Fruit fly (Drosophila melanogaster) whole organism, embryonic: Measurements from ENCODE around the gene mia.

Experiments
- Aef1 ChIP-seq: fragments of 200-800 bp; sonication (Bioruptor generic); IDR thresholded peaks from 3 replicates; pipeline ENCODE4 v1.3.6; 2022; ENCODE audit warnings: missing biosample characterization, missing genetic modification characterization
- Atf3 ChIP-seq: fragments of 200-800 bp; sonication (Bioruptor generic); optimal IDR thresholded peaks from 3 replicates; lab custom pipeline; 2016; ENCODE audit warnings: missing biosample characterization, missing genetic modification characterization
- BEAF-32 ChIP-seq: fragments of 200-800 bp; sonication (Bioruptor generic); optimal IDR thresholded peaks from 3 replicates; lab custom pipeline; 2017; ENCODE audit warnings: missing biosample characterization, missing genetic modification characterization, mild to moderate bottlenecking, moderate library complexity, missing genetic modification reagents
- CG10209 ChIP-seq: fragments of 200-800 bp; sonication (Bioruptor generic); optimal IDR thresholded peaks from 3 replicates; lab custom pipeline; 2017; ENCODE audit warnings: missing biosample characterization, mild to moderate bottlenecking, missing genetic modification characterization, missing genetic modification reagents
- CG12236 ChIP-seq: fragments of 200-800 bp; sonication (Bioruptor generic); optimal IDR thresholded peaks from 2 replicates; lab custom pipeline; 2016; ENCODE audit warnings: missing biosample characterization, missing genetic modification characterization
- CG14667 ChIP-seq: fragments of 200-800 bp; sonication (Bioruptor generic); IDR thresholded peaks from 2 replicates; pipeline ENCODE4 v1.3.6; 2022; ENCODE audit warnings: missing biosample characterization, missing genetic modification characterization
- CG14965 ChIP-seq: fragments of 200-800 bp; sonication (Bioruptor generic); optimal IDR thresholded peaks from 2 replicates; lab custom pipeline; 2016; ENCODE audit warnings: missing biosample characterization, missing genetic modification characterization, borderline replicate concordance
- CG15479 ChIP-seq: fragments of 200-800 bp; sonication (Bioruptor generic); optimal IDR thresholded peaks from 3 replicates; lab custom pipeline; 2019; ENCODE audit warnings: missing biosample characterization, mild to moderate bottlenecking, missing genetic modification characterization, moderate library complexity
- CG16813 ChIP-seq: fragments of 200-800 bp; sonication (Bioruptor generic); IDR thresholded peaks from 3 replicates; pipeline ENCODE4 v1.3.6; 2022; ENCODE audit warnings: missing biosample characterization, missing genetic modification characterization; ENCODE audit not compliant: partially characterized antibody
- CG17829 ChIP-seq: fragments of 200-800 bp; optimal IDR thresholded peaks from 2 replicates; lab custom pipeline; 2019; ENCODE audit warnings: missing biosample characterization, mild to moderate bottlenecking, missing genetic modification characterization, moderate library complexity
- CG1832 ChIP-seq: fragments of 200-800 bp; sonication (Bioruptor generic); optimal IDR thresholded peaks from 2 replicates; lab custom pipeline; 2017; ENCODE audit warnings: missing biosample characterization, mild to moderate bottlenecking, missing genetic modification characterization, inconsistent platforms
- CG42726 ChIP-seq: fragments of 200-800 bp; sonication (Bioruptor generic); IDR thresholded peaks from 2 replicates; pipeline ENCODE4 v1.3.6; 2022; ENCODE audit warnings: missing biosample characterization, missing genetic modification characterization; ENCODE audit not compliant: partially characterized antibody
- CG4404 ChIP-seq: fragments of 200-800 bp; sonication (Bioruptor generic); IDR thresholded peaks from 2 replicates; pipeline ENCODE4 v1.3.6; 2022; ENCODE audit warnings: missing biosample characterization, missing genetic modification characterization
- CG4820 ChIP-seq: fragments of 200-800 bp; sonication (Bioruptor generic); optimal IDR thresholded peaks from 3 replicates; lab custom pipeline; 2016; ENCODE audit warnings: missing biosample characterization, missing genetic modification characterization
- CG4854 ChIP-seq: fragments of 200-800 bp; sonication (Bioruptor generic); optimal IDR thresholded peaks from 2 replicates; lab custom pipeline; 2016; ENCODE audit warnings: missing biosample characterization, missing genetic modification characterization, inconsistent platforms
- CG7372 ChIP-seq: fragments of 200-800 bp; sonication (Bioruptor generic); IDR thresholded peaks from 2 replicates; pipeline ENCODE4 v1.3.6; 2022; ENCODE audit warnings: missing biosample characterization, missing genetic modification characterization
- CG7745 ChIP-seq: fragments of 200-800 bp; sonication (Bioruptor generic); optimal IDR thresholded peaks from 2 replicates; lab custom pipeline; 2018; ENCODE audit warnings: missing biosample characterization, mild to moderate bottlenecking, missing genetic modification characterization, moderate library complexity
- CG8944 ChIP-seq: fragments of 200-800 bp; sonication (Bioruptor generic); optimal IDR thresholded peaks from 3 replicates; lab custom pipeline; 2016; ENCODE audit warnings: missing biosample characterization, missing genetic modification characterization
- CG9437 ChIP-seq: fragments of 200-800 bp; sonication (Bioruptor generic); optimal IDR thresholded peaks from 2 replicates; lab custom pipeline; 2018; ENCODE audit warnings: missing biosample characterization, mild to moderate bottlenecking, missing genetic modification characterization
- CG9609 ChIP-seq: fragments of 200-800 bp; sonication (Bioruptor generic); optimal IDR thresholded peaks from 3 replicates; lab custom pipeline; 2016; ENCODE audit warnings: missing biosample characterization, missing genetic modification characterization
- CoRest ChIP-seq: fragments of 200-800 bp; sonication (Bioruptor generic); optimal IDR thresholded peaks from 3 replicates; lab custom pipeline; 2018; ENCODE audit warnings: missing biosample characterization, mild to moderate bottlenecking, missing genetic modification characterization, moderate library complexity
- D19B ChIP-seq: fragments of 200-800 bp; sonication (Bioruptor generic); optimal IDR thresholded peaks from 2 replicates; lab custom pipeline; 2017; ENCODE audit warnings: missing biosample characterization, mild to moderate bottlenecking, missing genetic modification characterization
- Deaf1 ChIP-seq: fragments of 200-800 bp; optimal IDR thresholded peaks from 3 replicates; lab custom pipeline; 2019; ENCODE audit warnings: missing biosample characterization, mild to moderate bottlenecking, missing genetic modification characterization, moderate library complexity
- Dfd ChIP-seq, 2 experiments: fragments of >200 bp; optimal IDR thresholded peaks; 2 replicates each; lab custom pipeline; 2017; ENCODE audit warnings: missing biosample characterization in 2 of 2, missing genetic modification characterization in 2 of 2
- Doc2 ChIP-seq: fragments of 200-800 bp; sonication (Bioruptor generic); IDR thresholded peaks from 2 replicates; pipeline ENCODE4 v1.3.6; 2022; ENCODE audit warnings: missing biosample characterization, missing genetic modification characterization
- Dp ChIP-seq: fragments of 200-800 bp; sonication (Bioruptor generic); optimal IDR thresholded peaks from 2 replicates; lab custom pipeline; 2018; ENCODE audit warnings: missing biosample characterization, mild to moderate bottlenecking, missing genetic modification characterization, moderate library complexity
- HmgD ChIP-seq: fragments of 200-800 bp; sonication (Bioruptor generic); optimal IDR thresholded peaks from 3 replicates; lab custom pipeline; 2016; ENCODE audit warnings: missing biosample characterization, missing genetic modification characterization
- Hmx ChIP-seq: fragments of 200-800 bp; sonication (Bioruptor generic); optimal IDR thresholded peaks from 2 replicates; lab custom pipeline; 2016; ENCODE audit warnings: missing biosample characterization, missing genetic modification characterization
- Hsf ChIP-seq: fragments of 200-800 bp; sonication (Bioruptor generic); optimal IDR thresholded peaks from 3 replicates; lab custom pipeline; 2016; ENCODE audit warnings: missing biosample characterization, missing genetic modification characterization
- Myb ChIP-seq: fragments of 200-800 bp; sonication (Bioruptor generic); optimal IDR thresholded peaks from 2 replicates; lab custom pipeline; 2016; ENCODE audit warnings: missing biosample characterization, missing genetic modification characterization
- Opbp ChIP-seq: fragments of 200-800 bp; sonication (Bioruptor generic); IDR thresholded peaks from 3 replicates; pipeline ENCODE4 v1.3.6; 2022; ENCODE audit warnings: missing biosample characterization, missing genetic modification characterization; ENCODE audit not compliant: partially characterized antibody
- Rfx ChIP-seq: fragments of 200-800 bp; sonication (Bioruptor generic); IDR thresholded peaks from 2 replicates; pipeline ENCODE4 v1.3.6; 2022; ENCODE audit warnings: missing biosample characterization, missing genetic modification characterization
- Stat92E ChIP-seq, 3 experiments: fragments of >200 bp in 2 of 3; fragments of 200-800 bp in 1 of 3; sonication (Bioruptor generic) in 1 of 3; optimal IDR thresholded peaks; 2 replicates each; lab custom pipeline; 2017 to 2019; ENCODE audit warnings: missing biosample characterization in 3 of 3, missing genetic modification characterization in 3 of 3, mild to moderate bottlenecking in 1 of 3, moderate library complexity in 1 of 3
- ato ChIP-seq: fragments of 200-800 bp; sonication (Bioruptor generic); IDR thresholded peaks from 2 replicates; pipeline ENCODE4 v1.3.6; 2022; ENCODE audit warnings: missing biosample characterization, missing genetic modification characterization; ENCODE audit not compliant: partially characterized antibody
- az2 ChIP-seq: fragments of 200-800 bp; sonication (Bioruptor generic); optimal IDR thresholded peaks from 3 replicates; lab custom pipeline; 2016; ENCODE audit warnings: missing biosample characterization, missing genetic modification characterization
- bigmax ChIP-seq: fragments of 200-800 bp; sonication (Bioruptor generic); optimal IDR thresholded peaks from 2 replicates; lab custom pipeline; 2018; ENCODE audit warnings: missing biosample characterization, mild to moderate bottlenecking, missing genetic modification characterization
- cad ChIP-seq: fragments of >200 bp; optimal IDR thresholded peaks from 2 replicates; lab custom pipeline; 2017; ENCODE audit warnings: missing biosample characterization, missing genetic modification characterization
- crp ChIP-seq, 2 experiments: fragments of 200-800 bp; sonication (Bioruptor generic); optimal IDR thresholded peaks; 2 replicates in 1 of 2; 3 replicates in 1 of 2; lab custom pipeline; 2017; ENCODE audit warnings: missing biosample characterization in 2 of 2, missing genetic modification characterization in 2 of 2, mild to moderate bottlenecking in 1 of 2, moderate library complexity in 1 of 2
- eyg ChIP-seq: fragments of 200-800 bp; sonication (Bioruptor generic); optimal IDR thresholded peaks from 3 replicates; lab custom pipeline; 2016; ENCODE audit warnings: missing biosample characterization, missing genetic modification characterization
- fd102C ChIP-seq: fragments of 200-800 bp; sonication (Bioruptor generic); optimal IDR thresholded peaks from 2 replicates; lab custom pipeline; 2018; ENCODE audit warnings: missing biosample characterization, mild to moderate bottlenecking, missing genetic modification characterization, moderate library complexity
- her ChIP-seq: fragments of 200-800 bp; sonication (Bioruptor generic); optimal IDR thresholded peaks from 2 replicates; lab custom pipeline; 2016; ENCODE audit warnings: missing biosample characterization, missing genetic modification characterization
- jing ChIP-seq: fragments of 200-800 bp; sonication (Bioruptor generic); optimal IDR thresholded peaks from 2 replicates; lab custom pipeline; 2018; ENCODE audit warnings: missing biosample characterization, mild to moderate bottlenecking, missing genetic modification characterization
- mam ChIP-seq: fragments of 200-800 bp; sonication (Bioruptor generic); optimal IDR thresholded peaks from 3 replicates; lab custom pipeline; 2016; ENCODE audit warnings: missing biosample characterization, missing genetic modification characterization
- mld ChIP-seq: fragments of 200-800 bp; sonication (Bioruptor generic); IDR thresholded peaks from 3 replicates; pipeline ENCODE4 v1.3.6; 2022; ENCODE audit warnings: missing biosample characterization, missing genetic modification characterization; ENCODE audit not compliant: partially characterized antibody
- oc ChIP-seq: fragments of 200-800 bp; sonication (Bioruptor generic); optimal IDR thresholded peaks from 2 replicates; lab custom pipeline; 2018; ENCODE audit warnings: missing biosample characterization, mild to moderate bottlenecking, missing genetic modification characterization, moderate library complexity
- phol ChIP-seq: fragments of 200-800 bp; sonication (Bioruptor generic); optimal IDR thresholded peaks from 3 replicates; lab custom pipeline; 2018; ENCODE audit warnings: missing biosample characterization, mild to moderate bottlenecking, missing genetic modification characterization, moderate library complexity
- pita ChIP-seq: fragments of 200-800 bp; sonication (Bioruptor generic); optimal IDR thresholded peaks from 2 replicates; lab custom pipeline; 2017; ENCODE audit warnings: missing biosample characterization, mild to moderate bottlenecking, missing genetic modification characterization
- pros ChIP-seq: fragments of 200-800 bp; sonication (Bioruptor generic); optimal IDR thresholded peaks from 3 replicates; lab custom pipeline; 2019; ENCODE audit warnings: missing biosample characterization, mild to moderate bottlenecking, missing genetic modification characterization, moderate library complexity
- slp2 ChIP-seq: fragments of 200-800 bp; sonication (Bioruptor generic); optimal IDR thresholded peaks from 2 replicates; lab custom pipeline; 2016; ENCODE audit warnings: missing biosample characterization, missing genetic modification characterization
- sug ChIP-seq: fragments of 200-800 bp; optimal IDR thresholded peaks from 2 replicates; lab custom pipeline; 2019; ENCODE audit warnings: missing biosample characterization, mild to moderate bottlenecking, missing genetic modification characterization, moderate library complexity

Gene mia

dm6 chr3R:5564775-5565190, 13.8 kb upstream of the mia start, which contains the start of the genes CG14671 and CG12746 (continued):
- TF ChIP-seq phol (tag; lab: Kevin White, UChicago) (peak; percentile 22), Dfd (GFP tag; optimal IDR thresholded peaks at IDR 0.05; lab: Kevin White, UChicago) (no peak), CG4404 (GFP tag; lab: Robert Waterston, UW) (no peak), Rfx (GFP tag; lab: Robert Waterston, UW) (no peak), oc (tag; lab: Kevin White, UChicago) (no peak), CG14965 (no peak), Hmx (no peak), CG42726 (no peak), CG7745 (tag; lab: Kevin White, UChicago) (no peak), pita (GFP tag; lab: Kevin White, UChicago) (no peak), D19B (GFP tag; lab: Kevin White, UChicago) (no peak), jing (GFP tag; lab: Kevin White, UChicago) (no peak), CG14667 (GFP tag; lab: Robert Waterston, UW) (no peak), CG9437 (GFP tag; lab: Kevin White, UChicago) (no peak), CG7372 (no peak), pros (no peak), Myb (peak; percentile 84), CG9609 (GFP tag; lab: Kevin White, UChicago) (no peak), her (no peak), Dp (peak; percentile 60), CG15479 (GFP tag; lab: Kevin White, UChicago) (peak; percentile 57), CG16813 (GFP tag; lab: Robert Waterston, UW) (no peak), Aef1 (GFP tag; lab: Robert Waterston, UW) (0 out of 3 replicates have a peak, but pooled peaks have one; percentile 21), CG12236 (no peak), CG1832 (GFP tag; lab: Kevin White, UChicago) (no peak), HmgD (GFP tag; lab: Kevin White, UChicago) (no peak), mam (GFP tag; lab: Kevin White, UChicago) (no peak), sug (tag; lab: Kevin White, UChicago) (peak; percentile 37), Hsf (GFP tag; lab: Kevin White, UChicago) (no peak), fd102C (GFP tag; lab: Kevin White, UChicago) (no peak), Stat92E (GFP tag; optimal IDR thresholded peaks at IDR 0.05; lab: Kevin White, UChicago) (no peak), cad (GFP tag; lab: Kevin White, UChicago) (no peak), crp (GFP tag; optimal IDR thresholded peaks at IDR 0.05; lab: Kevin White, UChicago) (peak; percentile 68 to 96), az2 (GFP tag; lab: Kevin White, UChicago) (no peak), ato (GFP tag; lab: Robert Waterston, UW) (0 out of 2 replicates have a peak, but pooled peaks have one; percentile 19), Doc2 (no peak), slp2 (no peak), CG8944 (GFP tag; lab: Kevin White, UChicago) (no peak), eyg (no peak), mld (GFP tag; lab: Robert Waterston, UW) (no peak), Deaf1 (tag; lab: Kevin White, UChicago) (peak; percentile 58), Atf3 (GFP tag; lab: Kevin White, UChicago) (no peak), CG10209 (no peak), CG17829 (no peak), CG4854 (GFP tag; lab: Kevin White, UChicago) (no peak), CoRest (tag; lab: Kevin White, UChicago) (peak; percentile 13), Opbp (GFP tag; lab: Robert Waterston, UW) (0 out of 3 replicates have a peak, but pooled peaks have one; percentile 13), BEAF-32 (GFP tag; lab: Kevin White, UChicago) (peak; percentile 28), bigmax (GFP tag; lab: Kevin White, UChicago) (no peak), CG4820 (GFP tag; lab: Kevin White, UChicago) (no peak)
